Worm (Caenorhabditis elegans) whole organism, young adult: ENCODE measurements around the gene trpp-11.

Source experiments
- B0019.2 ChIP-seq: fragments of 200-800 bp; sonication (Bioruptor generic); conservative IDR thresholded peaks from 2 replicates; pipeline ENCODE4 v1.3.6; 2022; ENCODE audit warnings: missing genetic modification reagents, missing genetic modification characterization, missing compliant biosample characterization
- F39B2.1 ChIP-seq: fragments of 200-800 bp; sonication (Bioruptor generic); IDR thresholded peaks from 2 replicates; pipeline ENCODE4 v1.3.6; 2022; ENCODE audit warnings: missing genetic modification reagents, missing genetic modification characterization, missing compliant biosample characterization
- F55B11.4 ChIP-seq: sonication (generic microtip); optimal IDR thresholded peaks from 2 replicates; lab custom pipeline; 2016; ENCODE audit warnings: missing compliant biosample characterization, missing genetic modification characterization, borderline replicate concordance; ENCODE audit not compliant: insufficient read depth
- T26A5.8 ChIP-seq: sonication (generic microtip); optimal IDR thresholded peaks from 2 replicates; lab custom pipeline; 2016; ENCODE audit warnings: missing genetic modification characterization, missing compliant biosample characterization
- Y53F4B.3 ChIP-seq: fragments of 200-800 bp; sonication (Bioruptor generic); IDR thresholded peaks from 2 replicates; pipeline ENCODE4 v1.3.6; 2022; ENCODE audit warnings: missing genetic modification reagents, missing genetic modification characterization, missing compliant biosample characterization
- Y53G8AR.9 ChIP-seq: fragments of 200-800 bp; sonication (Bioruptor generic); conservative IDR thresholded peaks from 2 replicates; pipeline ENCODE4 v1.3.6; 2022; ENCODE audit warnings: missing genetic modification reagents, missing genetic modification characterization, missing compliant biosample characterization
- Y79H2A.3 ChIP-seq: fragments of 200-800 bp; sonication (Bioruptor generic); conservative IDR thresholded peaks from 2 replicates; pipeline ENCODE4 v1.3.6; 2022; ENCODE audit warnings: missing genetic modification reagents, missing genetic modification characterization, missing compliant biosample characterization
- Y95B8A.8 ChIP-seq: fragments of 200-800 bp; sonication (Bioruptor generic); IDR thresholded peaks from 2 replicates; pipeline ENCODE4 v1.3.6; 2022; ENCODE audit warnings: missing genetic modification reagents, missing genetic modification characterization, missing compliant biosample characterization
- aptf-2 ChIP-seq: fragments of 200-800 bp; sonication (Bioruptor generic); conservative IDR thresholded peaks from 2 replicates; pipeline ENCODE4 v1.3.6; 2022; ENCODE audit warnings: missing genetic modification reagents, missing genetic modification characterization, missing compliant biosample characterization
- atf-7 ChIP-seq: sonication (generic microtip); optimal IDR thresholded peaks from 2 replicates; lab custom pipeline; 2017; ENCODE audit warnings: mild to moderate bottlenecking, missing genetic modification characterization, missing compliant biosample characterization
- attf-5 ChIP-seq: fragments of 200-800 bp; sonication (Bioruptor generic); optimal IDR thresholded peaks from 2 replicates; lab custom pipeline; 2018; ENCODE audit warnings: mild to moderate bottlenecking, missing genetic modification characterization, missing compliant biosample characterization
- attf-6 ChIP-seq: fragments of 200-800 bp; sonication (Bioruptor generic); IDR thresholded peaks from 2 replicates; pipeline ENCODE4 v1.3.6; 2022; ENCODE audit warnings: missing genetic modification reagents, missing genetic modification characterization, missing compliant biosample characterization
- ccch-3 ChIP-seq: fragments of 200-800 bp; sonication (Bioruptor generic); optimal IDR thresholded peaks from 2 replicates; lab custom pipeline; 2018; ENCODE audit warnings: mild to moderate bottlenecking, missing genetic modification characterization, missing compliant biosample characterization
- cebp-1 ChIP-seq, 2 experiments: fragments of 200-800 bp in 1 of 2; sonication (Bioruptor generic) in 1 of 2; sonication (generic microtip) in 1 of 2; IDR thresholded peaks in 1 of 2; optimal IDR thresholded peaks in 1 of 2; 2 replicates each; pipeline versions ENCODE4 v1.3.6 to Lab custom; 2017 to 2022; ENCODE audit warnings: missing compliant biosample characterization in 2 of 2, missing genetic modification characterization in 2 of 2, mild to moderate bottlenecking in 1 of 2, missing genetic modification reagents in 1 of 2, moderate library complexity in 1 of 2
- cebp-2 ChIP-seq: fragments of 200-800 bp; sonication (Bioruptor generic); IDR thresholded peaks from 2 replicates; pipeline ENCODE4 v1.3.6; 2022; ENCODE audit warnings: missing genetic modification characterization, missing compliant biosample characterization
- ceh-100 ChIP-seq: fragments of 200-800 bp; sonication (Bioruptor generic); IDR thresholded peaks from 2 replicates; pipeline ENCODE4 v1.3.6; 2022; ENCODE audit warnings: missing genetic modification reagents, missing genetic modification characterization, missing compliant biosample characterization
- ceh-27 ChIP-seq: fragments of 200-800 bp; sonication (Bioruptor generic); optimal IDR thresholded peaks from 2 replicates; lab custom pipeline; 2018; ENCODE audit warnings: mild to moderate bottlenecking, missing genetic modification characterization, moderate library complexity, missing compliant biosample characterization
- ceh-58 ChIP-seq: fragments of 200-800 bp; sonication (Bioruptor generic); IDR thresholded peaks from 2 replicates; pipeline ENCODE4 v1.3.6; 2022; ENCODE audit warnings: missing genetic modification characterization, missing compliant biosample characterization
- ceh-79 ChIP-seq: sonication (generic microtip); optimal IDR thresholded peaks from 2 replicates; lab custom pipeline; 2017; ENCODE audit warnings: mild to moderate bottlenecking, missing genetic modification characterization, missing compliant biosample characterization
- ceh-91 ChIP-seq: fragments of 200-800 bp; sonication (Bioruptor generic); IDR thresholded peaks from 2 replicates; pipeline ENCODE4 v1.3.6; 2022; ENCODE audit warnings: missing genetic modification reagents, missing genetic modification characterization, missing compliant biosample characterization
- dox-1 ChIP-seq: fragments of 200-800 bp; sonication (Bioruptor generic); IDR thresholded peaks from 2 replicates; pipeline ENCODE4 v1.3.6; 2022; ENCODE audit warnings: missing genetic modification reagents, missing genetic modification characterization, missing compliant biosample characterization
- dpl-1 ChIP-seq: fragments of 150-350 bp; optimal IDR thresholded peaks from 2 replicates; lab custom pipeline; 2014; ENCODE audit warnings: missing biosample characterization, missing genetic modification reagents, missing genetic modification characterization
- hmg-1.2 ChIP-seq: fragments of 200-800 bp; sonication (Bioruptor generic); IDR thresholded peaks from 2 replicates; pipeline ENCODE4 v1.3.6; 2022; ENCODE audit warnings: missing genetic modification reagents, missing genetic modification characterization, missing compliant biosample characterization
- lag-1 ChIP-seq: fragments of 200-800 bp; sonication (Bioruptor generic); IDR thresholded peaks from 2 replicates; pipeline ENCODE4 v1.3.6; 2022; ENCODE audit warnings: missing genetic modification reagents, missing genetic modification characterization, missing compliant biosample characterization
- let-607 ChIP-seq, 2 experiments: fragments of 200-800 bp in 1 of 2; sonication (Bioruptor generic) in 1 of 2; sonication (generic microtip) in 1 of 2; optimal IDR thresholded peaks; 2 replicates each; lab custom pipeline; 2016 to 2018; ENCODE audit warnings: mild to moderate bottlenecking in 2 of 2, missing compliant biosample characterization in 2 of 2, missing genetic modification characterization in 2 of 2, moderate library complexity in 2 of 2, missing genotype in 1 of 2
- lin-35 ChIP-seq, 3 experiments: fragments of 150-350 bp in 2 of 3; sonication (generic microtip) in 1 of 3; optimal IDR thresholded peaks; 2 replicates each; lab custom pipeline; 2014 to 2018; ENCODE audit warnings: missing biosample characterization in 3 of 3, missing genetic modification characterization in 3 of 3, missing genetic modification reagents in 3 of 3
- lir-1 ChIP-seq: fragments of 200-800 bp; sonication (Bioruptor generic); conservative IDR thresholded peaks from 2 replicates; pipeline ENCODE4 v1.3.6; 2022; ENCODE audit warnings: missing genetic modification reagents, missing genetic modification characterization, missing compliant biosample characterization
- lsy-27 ChIP-seq: sonication (generic microtip); optimal IDR thresholded peaks from 2 replicates; lab custom pipeline; 2017; ENCODE audit warnings: missing genetic modification characterization, mild to moderate bottlenecking, missing compliant biosample characterization, antibody characterized with exemption, missing genotype, borderline replicate concordance; ENCODE audit not compliant: insufficient read depth
- madf-3 ChIP-seq: fragments of 200-800 bp; sonication (Bioruptor generic); IDR thresholded peaks from 2 replicates; pipeline ENCODE4 v1.3.6; 2022; ENCODE audit warnings: missing genetic modification reagents, missing genetic modification characterization, missing compliant biosample characterization
- madf-6 ChIP-seq: fragments of 200-800 bp; sonication (Bioruptor generic); IDR thresholded peaks from 2 replicates; pipeline ENCODE4 v1.3.6; 2022; ENCODE audit warnings: missing genetic modification reagents, missing genetic modification characterization, missing compliant biosample characterization
- nfya-2 ChIP-seq: fragments of 200-800 bp; sonication (Bioruptor generic); IDR thresholded peaks from 2 replicates; pipeline ENCODE4 v1.3.6; 2022; ENCODE audit warnings: missing genetic modification reagents, missing genetic modification characterization, missing compliant biosample characterization
- nhr-27 ChIP-seq: fragments of 200-800 bp; sonication (Bioruptor generic); optimal IDR thresholded peaks from 2 replicates; lab custom pipeline; 2018; ENCODE audit warnings: mild to moderate bottlenecking, missing genetic modification characterization, moderate library complexity, missing compliant biosample characterization
- rcor-1 ChIP-seq: fragments of 200-800 bp; sonication (Bioruptor generic); IDR thresholded peaks from 2 replicates; pipeline ENCODE4 v1.3.6; 2022; ENCODE audit warnings: missing genetic modification reagents, missing genetic modification characterization, missing compliant biosample characterization
- snpc-1.3 ChIP-seq: sonication (generic microtip); optimal IDR thresholded peaks from 2 replicates; lab custom pipeline; 2017; ENCODE audit warnings: missing genetic modification characterization, mild to moderate bottlenecking, missing compliant biosample characterization, antibody characterized with exemption, moderate library complexity, missing genotype, missing genetic modification reagents; ENCODE audit not compliant: insufficient read depth
- snpc-4 ChIP-seq, 5 experiments: fragments of 150-350 bp in 1 of 5; sonication (generic microtip) in 4 of 5; optimal IDR thresholded peaks; 2 replicates each; lab custom pipeline; 2014 to 2018; ENCODE audit warnings: missing genetic modification characterization in 5 of 5, missing biosample characterization in 3 of 5, antibody characterized with exemption in 2 of 5, mild to moderate bottlenecking in 2 of 5, missing compliant biosample characterization in 2 of 5, missing genotype in 2 of 5, moderate library complexity in 2 of 5, missing genetic modification reagents in 1 of 5
- tbx-9 ChIP-seq: sonication (generic microtip); optimal IDR thresholded peaks from 2 replicates; lab custom pipeline; 2016; ENCODE audit warnings: borderline replicate concordance, missing genetic modification characterization, inconsistent platforms, missing compliant biosample characterization
- unc-130 ChIP-seq: sonication (generic microtip); optimal IDR thresholded peaks from 2 replicates; lab custom pipeline; 2016; ENCODE audit warnings: missing genetic modification reagents, missing genetic modification characterization, missing compliant biosample characterization
- unc-62 ChIP-seq: fragments of 150-350 bp; optimal IDR thresholded peaks from 2 replicates; lab custom pipeline; 2014; ENCODE audit warnings: missing biosample characterization, missing genetic modification reagents, missing genetic modification characterization
- ztf-18 ChIP-seq: sonication (generic microtip); optimal IDR thresholded peaks from 2 replicates; lab custom pipeline; 2016; ENCODE audit warnings: missing genotype, mild to moderate bottlenecking, missing genetic modification characterization, missing compliant biosample characterization
- ztf-28 ChIP-seq: fragments of 200-800 bp; sonication (Bioruptor generic); IDR thresholded peaks from 2 replicates; pipeline ENCODE4 v1.3.6; 2022; ENCODE audit warnings: missing genetic modification reagents, missing genetic modification characterization, missing compliant biosample characterization

Gene trpp-11

DNA sequence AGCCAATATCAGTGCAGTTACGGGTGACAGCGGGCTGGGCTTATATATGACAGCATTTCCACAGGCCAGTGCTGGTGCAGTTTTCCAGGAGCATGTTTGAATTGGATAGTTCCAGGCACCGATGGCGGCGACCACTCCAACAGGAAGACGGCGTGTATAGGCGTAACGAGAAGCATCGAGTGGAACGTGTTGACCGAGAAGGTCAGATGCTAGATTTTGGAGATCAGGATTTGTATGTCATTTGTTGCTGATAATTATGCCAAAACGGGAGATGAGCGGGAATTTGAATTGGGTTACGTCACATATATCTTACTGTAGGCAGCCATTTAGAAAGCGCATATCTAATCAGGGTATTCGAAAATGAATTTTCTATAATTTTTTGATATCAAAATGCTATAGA, 19.5 kb upstream of the trpp-11 start:
- no peak for TF ChIP-seq dpl-1 (GFP tag; lab: Kevin White, UChicago)
- TF ChIP-seq T26A5.8 (tag; lab: Kevin White, UChicago): no peak

DNA sequence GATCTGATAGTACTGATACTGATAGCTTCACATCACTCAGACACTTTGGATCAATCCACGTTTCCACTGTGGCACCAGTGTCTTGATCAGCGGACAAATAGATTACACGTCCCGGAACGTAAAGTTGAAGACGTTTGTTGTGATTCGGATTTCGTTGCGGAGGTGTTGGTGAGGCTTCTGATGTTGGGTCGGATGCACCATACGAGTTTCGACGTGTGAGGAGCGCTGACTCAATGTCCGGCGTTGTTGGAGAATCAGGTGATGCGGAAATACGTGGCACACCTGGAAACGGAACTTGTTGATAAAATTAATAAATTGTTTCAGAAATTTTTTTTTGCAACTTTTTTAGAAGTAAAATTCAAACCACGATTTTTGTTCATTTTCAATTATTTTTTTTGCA, 16.2 kb upstream of the trpp-11 start, which contains the start of gene alh-11:
Gene alh-11 (minus strand): TSS at position 101 of the 400 bp plus-strand sequence.
- TF ChIP-seq Y79H2A.3 (GFP tag; lab: Robert Waterston, UW) (no peak), lsy-27 (no peak), attf-6 (GFP tag; lab: Robert Waterston, UW) (no peak), ceh-100 (GFP tag; lab: Robert Waterston, UW) (no peak), Y53F4B.3 (no peak), tbx-9 (no peak)

DNA sequence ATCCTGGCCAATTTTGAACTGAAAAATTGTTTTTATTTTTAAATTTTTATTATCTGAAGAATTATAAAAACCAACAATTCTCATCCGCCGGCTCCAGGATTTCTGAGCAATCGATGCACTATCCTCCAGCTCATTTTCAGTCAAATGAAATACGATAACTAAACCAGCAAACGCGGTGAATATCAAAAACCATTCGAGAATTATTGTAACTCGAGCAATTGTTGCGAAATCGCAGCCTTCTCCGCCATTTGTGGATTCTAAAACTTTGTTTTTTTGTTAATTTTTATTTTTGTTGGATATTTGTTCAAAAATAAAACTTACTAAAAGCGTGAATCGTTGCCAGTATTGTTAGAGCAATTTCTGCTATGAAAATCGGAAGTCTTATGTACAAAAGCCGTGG, 12.4 kb upstream of the trpp-11 start:
- TF ChIP-seq cebp-1 (GFP tag; IDR thresholded peaks at IDR 0.05; lab: Robert Waterston, UW) (0 out of 2 replicates have a peak, but pooled peaks have one; percentile 9), cebp-1 (tag; optimal IDR thresholded peaks at IDR 0.05; lab: Kevin White, UChicago) (peak; percentile 80), B0019.2 (no peak)

DNA sequence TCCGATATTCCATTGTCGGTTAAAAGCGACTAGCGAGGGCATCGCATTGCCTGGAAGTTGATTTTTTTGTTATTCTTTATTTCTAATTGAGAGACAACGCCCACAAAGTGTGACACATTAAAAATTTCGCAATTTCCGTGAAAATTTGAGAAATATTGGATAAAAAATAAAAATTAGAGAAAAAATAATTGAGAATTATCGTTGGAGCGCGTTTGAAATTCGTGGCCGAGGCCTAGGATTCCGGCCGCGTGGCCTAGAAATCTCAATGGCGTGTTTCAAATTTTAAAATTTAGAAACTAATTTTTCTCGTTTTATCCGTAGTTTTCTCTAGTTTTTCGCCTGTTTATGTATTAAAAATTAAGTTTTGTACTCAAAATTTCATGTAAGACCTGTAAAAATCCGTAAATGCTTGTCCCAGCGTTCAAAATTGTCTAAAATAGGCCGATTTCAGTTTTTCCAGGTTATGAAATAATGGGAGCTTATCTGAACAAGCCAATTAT, 11.6 kb upstream of the trpp-11 start, which contains the start of the genes dagl-2 and ppm-1.G:
Gene dagl-2 (minus strand): TSS at position 52 of the 500 bp plus-strand sequence.
Gene ppm-1.G (plus strand): TSS at position 450 of the 500 bp plus-strand sequence.
- TF ChIP-seq hmg-1.2 (GFP tag; lab: Robert Waterston, UW) (peak; percentile 20; the same call in 1 of the 2 replicates), snpc-4 (GFP tag; optimal IDR thresholded peaks at IDR 0.05; lab: Kevin White, UChicago) (no peak), snpc-4 (tag; optimal IDR thresholded peaks at IDR 0.05; lab: Kevin White, UChicago) (peak in 1 of 4 experiments; percentile 23), Y79H2A.3 (GFP tag; lab: Robert Waterston, UW) (no peak), rcor-1 (GFP tag; lab: Robert Waterston, UW) (no peak), ccch-3 (no peak), lin-35 (GFP tag; optimal IDR thresholded peaks at IDR 0.05; lab: Kevin White, UChicago) (no peak), lag-1 (GFP tag; lab: Robert Waterston, UW) (no peak), ztf-18 (tag; lab: Kevin White, UChicago) (peak; percentile 44), attf-5 (GFP tag; lab: Kevin White, UChicago) (peak; percentile 97), Y53F4B.3 (no peak), madf-6 (GFP tag; lab: Robert Waterston, UW) (peak; percentile 51; the same call in 1 of the 2 replicates), Y53G8AR.9 (GFP tag; lab: Robert Waterston, UW) (no peak), ceh-79 (tag; lab: Kevin White, UChicago) (no peak), madf-3 (GFP tag; lab: Robert Waterston, UW) (no peak), B0019.2 (no peak), ceh-91 (GFP tag; lab: Robert Waterston, UW) (no peak), F39B2.1 (GFP tag; lab: Robert Waterston, UW) (no peak), nfya-2 (GFP tag; lab: Robert Waterston, UW) (no peak), let-607 (tag; optimal IDR thresholded peaks at IDR 0.05; lab: Kevin White, UChicago) (peak in 1 of 2 experiments; percentile 2), Y95B8A.8 (no peak), ceh-27 (GFP tag; lab: Kevin White, UChicago) (peak; percentile 68), F55B11.4 (no peak), dox-1 (GFP tag; lab: Robert Waterston, UW) (peak; percentile 69), cebp-2 (GFP tag; lab: Robert Waterston, UW) (no peak), cebp-1 (GFP tag; IDR thresholded peaks at IDR 0.05; lab: Robert Waterston, UW) (peak; percentile 97), cebp-1 (tag; optimal IDR thresholded peaks at IDR 0.05; lab: Kevin White, UChicago) (peak; percentile 99), atf-7 (tag; lab: Kevin White, UChicago) (no peak), ceh-58 (no peak), aptf-2 (GFP tag; lab: Robert Waterston, UW) (peak; percentile 62; the same call in 1 of the 2 replicates), unc-62 (GFP tag; lab: Kevin White, UChicago) (no peak), snpc-1.3 (tag; lab: Kevin White, UChicago) (peak; percentile 6), nhr-27 (tag; lab: Kevin White, UChicago) (no peak), ztf-28 (GFP tag; lab: Robert Waterston, UW) (no peak), unc-130 (peak; percentile 42), lir-1 (no peak; the same call in 1 of the 2 replicates)
